Worm (Caenorhabditis elegans) whole organism, young adult: ENCODE data around the gene sri-30.

Source experiments
- F10E7.11 ChIP-seq: sonication (generic microtip); optimal IDR thresholded peaks from 2 replicates; lab custom pipeline; 2017; ENCODE audit warnings: mild to moderate bottlenecking, missing genetic modification characterization, moderate library complexity, missing compliant biosample characterization
- athp-1 ChIP-seq: sonication (generic microtip); optimal IDR thresholded peaks from 2 replicates; lab custom pipeline; 2017; ENCODE audit warnings: mild to moderate bottlenecking, missing genetic modification characterization, missing compliant biosample characterization
- ekl-4 ChIP-seq: fragments of 200-800 bp; sonication (Bioruptor generic); IDR thresholded peaks from 2 replicates; pipeline ENCODE4 v1.3.6; 2022; ENCODE audit warnings: missing genetic modification reagents, missing genetic modification characterization, missing compliant biosample characterization
- ets-4 ChIP-seq: fragments of 200-800 bp; sonication (Bioruptor generic); optimal IDR thresholded peaks from 2 replicates; lab custom pipeline; 2018; ENCODE audit warnings: mild to moderate bottlenecking, missing genetic modification characterization, missing compliant biosample characterization
- hlh-26 ChIP-seq: fragments of 200-800 bp; sonication (Bioruptor generic); conservative IDR thresholded peaks from 2 replicates; pipeline ENCODE4 v1.3.6; 2022; ENCODE audit warnings: missing genetic modification reagents, missing genetic modification characterization, missing compliant biosample characterization
- unc-62 ChIP-seq: fragments of 150-350 bp; optimal IDR thresholded peaks from 2 replicates; lab custom pipeline; 2014; ENCODE audit warnings: missing biosample characterization, missing genetic modification reagents, missing genetic modification characterization

ce11 chrII:3096060-3096459 lies 50.1 kb downstream of the sri-30 start, which contains the start of gene srg-23:
- TF ChIP-seq F10E7.11 (tag; lab: Kevin White, UChicago) = no peak
- no peak for TF ChIP-seq ekl-4 (GFP tag; lab: Robert Waterston, UW)
- TF ChIP-seq athp-1 (tag; lab: Kevin White, UChicago) = no peak
- TF ChIP-seq ets-4 = no peak
- no peak for TF ChIP-seq hlh-26
- TF ChIP-seq unc-62 (GFP tag; lab: Kevin White, UChicago) = no peak
